Worm (Caenorhabditis elegans): Measurements from ENCODE around the gene ZK938.12.

ZK938.12 gene

DNA sequence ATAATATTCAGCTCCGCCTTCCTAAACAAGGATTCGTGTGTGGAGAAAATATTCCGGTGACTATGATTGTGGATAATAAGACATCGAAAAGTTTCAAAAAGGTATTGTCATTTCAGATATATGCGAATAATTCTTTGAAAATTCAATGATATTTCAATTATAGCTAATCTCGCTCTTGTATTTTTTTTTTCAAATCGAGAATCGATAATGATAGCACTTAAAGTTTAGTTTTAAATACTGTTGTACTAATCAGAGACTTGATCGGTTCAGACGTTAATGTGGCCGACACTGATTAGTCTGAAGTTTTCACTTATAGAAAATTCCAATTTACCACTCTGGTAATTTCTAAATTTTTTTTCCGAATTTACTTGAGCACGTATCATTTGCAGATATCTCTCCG is 4.8 kb downstream of the ZK938.12 start:
- TF ChIP-seq T23F11.4 (GFP tag; optimal IDR thresholded peaks at IDR 0.05) = no peak
- no peak for TF ChIP-seq che-1 (tag; optimal IDR thresholded peaks at IDR 0.05)
- TF ChIP-seq eyg-1 (tag; optimal IDR thresholded peaks at IDR 0.05) = no peak
- TF ChIP-seq ama-1 (optimal IDR thresholded peaks at IDR 0.05) = no peak
- no peak for TF ChIP-seq nhr-232 (tag; optimal IDR thresholded peaks at IDR 0.05)
- TF ChIP-seq ceh-9 (tag; optimal IDR thresholded peaks at IDR 0.05) = no peak
- TF ChIP-seq lim-6 (tag; optimal IDR thresholded peaks at IDR 0.05) = no peak
- TF ChIP-seq npax-4 (tag; optimal IDR thresholded peaks at IDR 0.05) = no peak
- TF ChIP-seq nhr-11 (tag; optimal IDR thresholded peaks at IDR 0.05) = no peak
- TF ChIP-seq ceh-45 (GFP tag; IDR thresholded peaks at IDR 0.05) = no peak
- no peak for TF ChIP-seq hlh-6 (tag; optimal IDR thresholded peaks at IDR 0.05)
- no peak for TF ChIP-seq ahr-1 (tag; optimal IDR thresholded peaks at IDR 0.05)
- no peak for TF ChIP-seq C38D4.7 (GFP tag; optimal IDR thresholded peaks at IDR 0.05)
- no peak for TF ChIP-seq lin-11 (tag; optimal IDR thresholded peaks at IDR 0.05)
- TF ChIP-seq ceh-48 (tag; optimal IDR thresholded peaks at IDR 0.05) = no peak
- no peak for TF ChIP-seq ceh-22 (tag; optimal IDR thresholded peaks at IDR 0.05)
- TF ChIP-seq sdc-2 (tag; optimal IDR thresholded peaks at IDR 0.05) = no peak
- TF ChIP-seq ttx-3 (tag; optimal IDR thresholded peaks at IDR 0.05) = no peak
- no peak for TF ChIP-seq pat-9 (tag; optimal IDR thresholded peaks at IDR 0.05)
- TF ChIP-seq pha-4 (tag; optimal IDR thresholded peaks at IDR 0.05) = no peak

DNA sequence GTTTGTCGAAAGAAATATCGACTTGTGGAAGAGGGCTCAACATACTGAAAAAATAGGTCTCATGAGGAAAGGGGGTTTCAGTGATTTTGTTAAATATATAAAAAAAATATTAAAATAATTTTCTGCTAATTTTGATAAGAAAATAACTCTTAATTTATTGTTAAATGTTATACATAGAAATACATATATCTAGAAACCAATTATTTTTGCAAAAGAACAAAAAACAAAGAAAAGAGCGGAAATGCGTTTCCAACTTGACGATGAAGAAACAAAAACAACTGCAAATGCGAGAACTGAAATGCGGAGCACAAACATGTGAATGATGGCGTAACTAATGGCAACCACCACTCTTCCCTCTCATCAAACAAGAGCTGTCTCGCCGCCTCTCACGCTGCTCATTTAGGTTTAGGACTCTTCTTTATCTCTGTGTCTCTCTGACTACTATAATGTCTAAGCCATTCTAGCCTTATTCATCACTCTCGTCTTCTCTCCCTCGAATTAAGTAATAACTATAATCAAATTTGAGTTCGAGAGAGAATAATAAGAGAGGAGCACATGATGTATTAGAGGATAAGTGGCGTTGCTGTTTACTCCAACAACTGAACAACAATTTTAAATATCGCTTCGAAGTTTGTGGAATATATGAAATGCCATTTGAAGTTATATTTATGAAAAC is 7.3 kb downstream of the ZK938.12 start, which contains the start of gene arrd-4:
Gene arrd-4 (minus strand): TSS at position 51 of the 676 bp plus-strand sequence.
- TF ChIP-seq tbx-2 (tag; optimal IDR thresholded peaks at IDR 0.05) = no peak
- TF ChIP-seq pat-9 (tag; optimal IDR thresholded peaks at IDR 0.05) = no peak
- peak; percentile 91 for TF ChIP-seq unc-42 (tag; optimal IDR thresholded peaks at IDR 0.05)
- TF ChIP-seq ceh-14 (tag; optimal IDR thresholded peaks at IDR 0.05) = peak; percentile 40
- TF ChIP-seq nfya-1 (tag; optimal IDR thresholded peaks at IDR 0.05) = peak; percentile 9

DNA sequence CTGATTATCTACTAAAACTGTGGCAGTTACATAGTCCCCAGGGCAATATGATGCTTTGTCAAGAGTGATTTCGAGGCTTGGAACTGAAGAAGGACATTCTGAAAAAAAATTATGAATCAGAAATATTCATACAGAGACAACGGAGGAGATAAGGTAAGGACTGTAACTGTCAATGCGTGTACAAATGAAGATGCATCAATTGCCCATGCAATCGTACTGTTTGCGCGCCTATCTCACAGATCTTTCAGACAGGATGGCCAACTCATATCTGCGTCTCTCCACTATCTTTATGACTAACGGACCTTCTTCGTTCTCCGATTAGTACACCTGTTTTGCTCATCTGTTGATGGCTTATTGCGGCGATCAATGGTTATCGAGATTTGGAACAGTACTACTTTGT is 9.2 kb downstream of the ZK938.12 start, which contains the start of gene ZK938.11:
Gene ZK938.11 (minus strand): TSS at position 101 of the 400 bp plus-strand sequence.
- TF ChIP-seq npax-4 (tag; optimal IDR thresholded peaks at IDR 0.05) (no peak), hlh-30 (tag; optimal IDR thresholded peaks at IDR 0.05; ENCODE audit: insufficient read depth) (no peak), unc-42 (tag; optimal IDR thresholded peaks at IDR 0.05) (no peak), ceh-6 (GFP tag; optimal IDR thresholded peaks at IDR 0.05) (no peak), ceh-34 (tag; optimal IDR thresholded peaks at IDR 0.05) (no peak), pha-4 (tag; optimal IDR thresholded peaks at IDR 0.05) (no peak), pat-9 (tag; optimal IDR thresholded peaks at IDR 0.05) (no peak), C08G9.2 (tag; optimal IDR thresholded peaks at IDR 0.05) (no peak), ceh-22 (tag; optimal IDR thresholded peaks at IDR 0.05) (no peak), zip-5 (tag; optimal IDR thresholded peaks at IDR 0.05) (no peak), K02D7.2 (tag; optimal IDR thresholded peaks at IDR 0.05) (no peak), dmd-4 (tag; optimal IDR thresholded peaks at IDR 0.05; ENCODE audit: borderline replicate concordance) (no peak)

DNA sequence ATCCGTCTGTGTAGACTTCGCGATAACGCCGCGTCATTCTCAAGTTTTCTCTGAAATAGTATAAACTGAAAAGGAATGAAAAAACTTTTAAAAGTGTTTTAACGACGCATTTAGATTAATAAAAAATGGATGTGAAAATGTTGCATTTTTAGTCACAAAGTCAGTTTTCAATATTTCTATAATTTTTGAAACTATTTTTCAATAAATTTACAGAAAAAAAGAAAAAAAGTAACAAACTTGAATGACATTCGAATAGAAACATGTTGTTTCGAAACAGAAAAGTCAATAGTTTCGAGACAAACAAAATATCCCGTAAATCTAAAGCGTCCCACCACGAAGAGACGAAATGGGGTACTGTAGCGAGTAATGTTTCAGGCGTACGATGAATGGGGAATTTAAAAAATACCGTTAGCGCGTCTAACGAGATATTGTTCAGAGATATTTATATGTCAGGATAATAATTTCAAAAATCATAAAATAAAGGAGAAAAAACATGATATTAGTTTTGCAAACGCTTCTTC is 10.9 kb downstream of the ZK938.12 start, which contains the start of gene rnh-1.2:
Gene rnh-1.2 (minus strand): TSS at position 51 of the 521 bp plus-strand sequence.
- TF ChIP-seq rnt-1 (tag; optimal IDR thresholded peaks at IDR 0.05) (no peak), ceh-6 (GFP tag; optimal IDR thresholded peaks at IDR 0.05) (no peak), elt-2 (tag; optimal IDR thresholded peaks at IDR 0.05) (no peak), unc-3 (GFP tag; conservative IDR thresholded peaks at IDR 0.05) (no peak), unc-3 (tag; optimal IDR thresholded peaks at IDR 0.05) (no peak), ceh-19 (GFP tag; optimal IDR thresholded peaks at IDR 0.05) (no peak), odd-2 (tag; optimal IDR thresholded peaks at IDR 0.05) (no peak), hlh-6 (tag; optimal IDR thresholded peaks at IDR 0.05) (no peak), nfya-1 (tag; optimal IDR thresholded peaks at IDR 0.05) (no peak), ceh-2 (tag; optimal IDR thresholded peaks at IDR 0.05) (no peak), gmeb-2 (tag; optimal IDR thresholded peaks at IDR 0.05) (no peak), elt-4 (tag; optimal IDR thresholded peaks at IDR 0.05) (no peak), ref-2 (tag; optimal IDR thresholded peaks at IDR 0.05) (no peak), madf-2 (tag; optimal IDR thresholded peaks at IDR 0.05) (no peak), pha-2 (tag; optimal IDR thresholded peaks at IDR 0.05) (no peak), pax-1 (tag; optimal IDR thresholded peaks at IDR 0.05) (no peak), mec-3 (tag; optimal IDR thresholded peaks at IDR 0.05; ENCODE audit: borderline replicate concordance) (no peak), lin-11 (tag; optimal IDR thresholded peaks at IDR 0.05) (no peak), pag-3 (tag; optimal IDR thresholded peaks at IDR 0.05; ENCODE audit: borderline replicate concordance) (no peak), pqm-1 (tag; optimal IDR thresholded peaks at IDR 0.05) (no peak)

Measured in whole organism, late embryonic.